Worm (Caenorhabditis elegans) whole organism, young adult: ENCODE data around the gene F41E7.2.

ENCODE experiments used
- B0261.1 ChIP-seq: sonication (generic microtip); optimal IDR thresholded peaks from 2 replicates; lab custom pipeline; 2016; ENCODE audit warnings: mild to moderate bottlenecking, missing genetic modification characterization, moderate library complexity, missing compliant biosample characterization
- Y53G8AR.9 ChIP-seq: fragments of 200-800 bp; sonication (Bioruptor generic); conservative IDR thresholded peaks from 2 replicates; pipeline ENCODE4 v1.3.6; 2022; ENCODE audit warnings: missing genetic modification reagents, missing genetic modification characterization, missing compliant biosample characterization
- aptf-2 ChIP-seq: fragments of 200-800 bp; sonication (Bioruptor generic); conservative IDR thresholded peaks from 2 replicates; pipeline ENCODE4 v1.3.6; 2022; ENCODE audit warnings: missing genetic modification reagents, missing genetic modification characterization, missing compliant biosample characterization
- dox-1 ChIP-seq: fragments of 200-800 bp; sonication (Bioruptor generic); IDR thresholded peaks from 2 replicates; pipeline ENCODE4 v1.3.6; 2022; ENCODE audit warnings: missing genetic modification reagents, missing genetic modification characterization, missing compliant biosample characterization
- egl-44 ChIP-seq: fragments of 200-800 bp; sonication (Bioruptor generic); IDR thresholded peaks from 2 replicates; pipeline ENCODE4 v1.3.6; 2022; ENCODE audit warnings: missing genetic modification reagents, missing genetic modification characterization, missing compliant biosample characterization
- lag-1 ChIP-seq: fragments of 200-800 bp; sonication (Bioruptor generic); IDR thresholded peaks from 2 replicates; pipeline ENCODE4 v1.3.6; 2022; ENCODE audit warnings: missing genetic modification reagents, missing genetic modification characterization, missing compliant biosample characterization
- lin-40 ChIP-seq: sonication (generic microtip); optimal IDR thresholded peaks from 2 replicates; lab custom pipeline; 2016; ENCODE audit warnings: missing genetic modification characterization, mild to moderate bottlenecking, missing compliant biosample characterization, missing genotype, missing genetic modification reagents
- lsy-27 ChIP-seq: sonication (generic microtip); optimal IDR thresholded peaks from 2 replicates; lab custom pipeline; 2017; ENCODE audit warnings: missing genetic modification characterization, mild to moderate bottlenecking, missing compliant biosample characterization, antibody characterized with exemption, missing genotype, borderline replicate concordance; ENCODE audit not compliant: insufficient read depth
- madf-6 ChIP-seq: fragments of 200-800 bp; sonication (Bioruptor generic); IDR thresholded peaks from 2 replicates; pipeline ENCODE4 v1.3.6; 2022; ENCODE audit warnings: missing genetic modification reagents, missing genetic modification characterization, missing compliant biosample characterization
- nfya-2 ChIP-seq: fragments of 200-800 bp; sonication (Bioruptor generic); IDR thresholded peaks from 2 replicates; pipeline ENCODE4 v1.3.6; 2022; ENCODE audit warnings: missing genetic modification reagents, missing genetic modification characterization, missing compliant biosample characterization
- rcor-1 ChIP-seq: fragments of 200-800 bp; sonication (Bioruptor generic); IDR thresholded peaks from 2 replicates; pipeline ENCODE4 v1.3.6; 2022; ENCODE audit warnings: missing genetic modification reagents, missing genetic modification characterization, missing compliant biosample characterization
- ztf-3 ChIP-seq: fragments of 200-800 bp; sonication (Bioruptor generic); optimal IDR thresholded peaks from 2 replicates; lab custom pipeline; 2018; ENCODE audit warnings: mild to moderate bottlenecking, missing genetic modification characterization, missing compliant biosample characterization

ce11 chrX:10317565-10317964 is 44.1 kb downstream of the F41E7.2 start, which contains the start of gene R07E3.6:
- TF ChIP-seq lin-40: no peak
- TF ChIP-seq B0261.1 (tag; lab: Kevin White, UChicago): no peak
- TF ChIP-seq madf-6: no peak
- TF ChIP-seq nfya-2 (GFP tag; lab: Robert Waterston, UW): no peak
- TF ChIP-seq rcor-1 (GFP tag; lab: Robert Waterston, UW): no peak
- TF ChIP-seq ztf-3 (GFP tag; lab: Kevin White, UChicago): no peak
- no peak for TF ChIP-seq Y53G8AR.9 (GFP tag; lab: Robert Waterston, UW)
- no peak for TF ChIP-seq dox-1 (GFP tag; lab: Robert Waterston, UW)
- TF ChIP-seq egl-44 (GFP tag; lab: Robert Waterston, UW): no peak
- no peak for TF ChIP-seq lag-1
- no peak for TF ChIP-seq aptf-2 (GFP tag; lab: Robert Waterston, UW)
- no peak for TF ChIP-seq lsy-27
